Fruit fly (Drosophila melanogaster) whole organism, embryonic: Measurements from ENCODE around the gene CG33299.

Source experiments
- Atf6 ChIP-seq: fragments of 200-800 bp; sonication (Bioruptor generic); IDR thresholded peaks from 2 replicates; pipeline ENCODE4 v1.3.6; 2022; ENCODE audit warnings: missing biosample characterization, missing genetic modification characterization
- Bgb ChIP-seq: fragments of 200-800 bp; sonication (Bioruptor generic); IDR thresholded peaks from 2 replicates; pipeline ENCODE4 v1.3.6; 2022; ENCODE audit warnings: missing biosample characterization, missing genetic modification characterization; ENCODE audit not compliant: partially characterized antibody
- CG10462 ChIP-seq: fragments of 200-800 bp; sonication (Bioruptor generic); optimal IDR thresholded peaks from 2 replicates; lab custom pipeline; 2016; ENCODE audit warnings: missing biosample characterization, missing genetic modification characterization
- CG10543 ChIP-seq: fragments of 200-800 bp; sonication (Bioruptor generic); optimal IDR thresholded peaks from 3 replicates; lab custom pipeline; 2017; ENCODE audit warnings: missing biosample characterization, mild to moderate bottlenecking, missing genetic modification characterization, moderate library complexity
- CG10959 ChIP-seq: fragments of 200-800 bp; sonication (Bioruptor generic); IDR thresholded peaks from 2 replicates; pipeline ENCODE4 v1.3.6; 2022; ENCODE audit warnings: missing biosample characterization, missing genetic modification characterization
- CG10979 ChIP-seq: fragments of 200-800 bp; sonication (Bioruptor generic); optimal IDR thresholded peaks from 2 replicates; lab custom pipeline; 2018; ENCODE audit warnings: missing biosample characterization, mild to moderate bottlenecking, missing genetic modification characterization, moderate library complexity
- CG15479 ChIP-seq: fragments of 200-800 bp; sonication (Bioruptor generic); optimal IDR thresholded peaks from 3 replicates; lab custom pipeline; 2019; ENCODE audit warnings: missing biosample characterization, mild to moderate bottlenecking, missing genetic modification characterization, moderate library complexity
- CG1603 ChIP-seq: fragments of 200-800 bp; sonication (Bioruptor generic); optimal IDR thresholded peaks from 2 replicates; lab custom pipeline; 2019; ENCODE audit warnings: missing biosample characterization, mild to moderate bottlenecking, missing genetic modification characterization, moderate library complexity
- CG16779 ChIP-seq: fragments of 200-800 bp; sonication (Bioruptor generic); IDR thresholded peaks from 2 replicates; pipeline ENCODE4 v1.3.6; 2022; ENCODE audit warnings: missing biosample characterization, missing genetic modification characterization
- CG1792 ChIP-seq: fragments of 200-800 bp; sonication (Bioruptor generic); optimal IDR thresholded peaks from 2 replicates; lab custom pipeline; 2016; ENCODE audit warnings: missing biosample characterization, missing genetic modification characterization
- CG18011 ChIP-seq: fragments of 200-800 bp; sonication (Bioruptor generic); optimal IDR thresholded peaks from 2 replicates; lab custom pipeline; 2017; ENCODE audit warnings: missing biosample characterization, missing genetic modification characterization, mild to moderate bottlenecking, moderate library complexity, missing genotype
- CG2199 ChIP-seq: fragments of 200-800 bp; sonication (Bioruptor generic); IDR thresholded peaks from 3 replicates; pipeline ENCODE4 v1.3.6; 2022; ENCODE audit warnings: missing biosample characterization, missing genetic modification characterization
- CG34376 ChIP-seq: fragments of 200-800 bp; sonication (Bioruptor generic); optimal IDR thresholded peaks from 2 replicates; lab custom pipeline; 2018; ENCODE audit warnings: missing biosample characterization, mild to moderate bottlenecking, missing genetic modification characterization
- CG3847 ChIP-seq: fragments of 200-800 bp; sonication (Bioruptor generic); IDR thresholded peaks from 2 replicates; pipeline ENCODE4 v1.3.6; 2022; ENCODE audit warnings: missing biosample characterization, missing genetic modification characterization
- CG6272 ChIP-seq: fragments of 200-800 bp; sonication (Bioruptor generic); IDR thresholded peaks from 2 replicates; pipeline ENCODE4 v1.3.6; 2022; ENCODE audit warnings: missing biosample characterization, missing genetic modification characterization
- CG6683 ChIP-seq: fragments of 200-800 bp; sonication (Bioruptor generic); optimal IDR thresholded peaks from 2 replicates; lab custom pipeline; 2017; ENCODE audit warnings: missing biosample characterization, mild to moderate bottlenecking, missing genetic modification characterization, missing genetic modification reagents
- CG7839 ChIP-seq: fragments of 200-800 bp; sonication (Bioruptor generic); optimal IDR thresholded peaks from 3 replicates; lab custom pipeline; 2018; ENCODE audit warnings: missing biosample characterization, mild to moderate bottlenecking, missing genetic modification characterization, moderate library complexity
- CG8290 ChIP-seq, 3 experiments: fragments of 200-800 bp; sonication (Bioruptor generic); optimal IDR thresholded peaks; 2 replicates each; lab custom pipeline; 2016 to 2019; ENCODE audit warnings: missing biosample characterization in 3 of 3, missing genetic modification characterization in 3 of 3, mild to moderate bottlenecking in 2 of 3, moderate library complexity in 1 of 3
- CoRest ChIP-seq: fragments of 200-800 bp; sonication (Bioruptor generic); optimal IDR thresholded peaks from 3 replicates; lab custom pipeline; 2018; ENCODE audit warnings: missing biosample characterization, mild to moderate bottlenecking, missing genetic modification characterization, moderate library complexity
- Deaf1 ChIP-seq: fragments of 200-800 bp; optimal IDR thresholded peaks from 3 replicates; lab custom pipeline; 2019; ENCODE audit warnings: missing biosample characterization, mild to moderate bottlenecking, missing genetic modification characterization, moderate library complexity
- HmgZ ChIP-seq: fragments of 200-800 bp; sonication (Bioruptor generic); optimal IDR thresholded peaks from 2 replicates; lab custom pipeline; 2018; ENCODE audit warnings: missing biosample characterization, mild to moderate bottlenecking, missing genetic modification characterization
- Med ChIP-seq: fragments of 200-800 bp; sonication (Bioruptor generic); peaks from one replicate; lab custom pipeline; 2016; ENCODE audit warnings: missing biosample characterization, missing genetic modification characterization, mild to moderate bottlenecking, inconsistent platforms, moderate library complexity
- NC2β ChIP-seq: fragments of 200-800 bp; sonication (Bioruptor generic); optimal IDR thresholded peaks from 2 replicates; lab custom pipeline; 2016; ENCODE audit warnings: missing biosample characterization, missing genetic modification characterization
- Neu2 ChIP-seq: fragments of 200-800 bp; sonication (Bioruptor generic); optimal IDR thresholded peaks from 3 replicates; lab custom pipeline; 2016; ENCODE audit warnings: missing biosample characterization, missing genetic modification characterization, borderline replicate concordance
- Oli ChIP-seq: fragments of 200-800 bp; sonication (Bioruptor generic); optimal IDR thresholded peaks from 2 replicates; lab custom pipeline; 2018; ENCODE audit warnings: missing biosample characterization, mild to moderate bottlenecking, missing genetic modification characterization, moderate library complexity
- Poxn ChIP-seq: fragments of 200-800 bp; sonication (Bioruptor generic); IDR thresholded peaks from 2 replicates; pipeline ENCODE4 v1.3.6; 2022; ENCODE audit warnings: missing biosample characterization, missing genetic modification characterization
- Rx ChIP-seq: fragments of 200-800 bp; sonication (Bioruptor generic); IDR thresholded peaks from 2 replicates; pipeline ENCODE4 v1.3.6; 2022; ENCODE audit warnings: missing biosample characterization, missing genetic modification characterization
- Scr ChIP-seq: fragments of 200-800 bp; sonication (Bioruptor generic); IDR thresholded peaks from 2 replicates; pipeline ENCODE4 v1.3.6; 2022; ENCODE audit warnings: missing biosample characterization, missing genetic modification characterization; ENCODE audit not compliant: partially characterized antibody
- Sox102F ChIP-seq: fragments of 200-800 bp; sonication (Bioruptor generic); optimal IDR thresholded peaks from 2 replicates; lab custom pipeline; 2018; ENCODE audit warnings: missing biosample characterization, mild to moderate bottlenecking, missing genetic modification characterization, moderate library complexity
- abd-A ChIP-seq: fragments of 200-800 bp; sonication (Bioruptor generic); optimal IDR thresholded peaks from 3 replicates; lab custom pipeline; 2019; ENCODE audit warnings: missing biosample characterization, mild to moderate bottlenecking, missing genetic modification characterization, moderate library complexity
- az2 ChIP-seq: fragments of 200-800 bp; sonication (Bioruptor generic); optimal IDR thresholded peaks from 3 replicates; lab custom pipeline; 2016; ENCODE audit warnings: missing biosample characterization, missing genetic modification characterization
- ci ChIP-seq: fragments of 200-800 bp; sonication (Bioruptor generic); IDR thresholded peaks from 3 replicates; pipeline ENCODE4 v1.3.6; 2022; ENCODE audit warnings: missing biosample characterization, missing genetic modification characterization
- cwo ChIP-seq: fragments of 200-800 bp; sonication (Bioruptor generic); optimal IDR thresholded peaks from 3 replicates; lab custom pipeline; 2017; ENCODE audit warnings: missing biosample characterization, missing genetic modification characterization, mild to moderate bottlenecking, moderate library complexity, missing genetic modification reagents
- eve ChIP-seq, 2 experiments: fragments of >200 bp; optimal IDR thresholded peaks; 2 replicates each; lab custom pipeline; 2017; ENCODE audit warnings: missing biosample characterization in 2 of 2, missing genetic modification characterization in 2 of 2
- exex ChIP-seq: fragments of 200-800 bp; sonication (Bioruptor generic); optimal IDR thresholded peaks from 4 replicates; lab custom pipeline; 2018; ENCODE audit warnings: missing biosample characterization, mild to moderate bottlenecking, missing genetic modification characterization, moderate library complexity
- grn ChIP-seq: fragments of 200-800 bp; sonication (Bioruptor generic); optimal IDR thresholded peaks from 3 replicates; lab custom pipeline; 2017; ENCODE audit warnings: missing biosample characterization, missing genetic modification characterization
- mirr ChIP-seq: fragments of 200-800 bp; sonication (Bioruptor generic); optimal IDR thresholded peaks from 3 replicates; lab custom pipeline; 2018; ENCODE audit warnings: missing biosample characterization, mild to moderate bottlenecking, missing genetic modification characterization
- nau ChIP-seq: fragments of 200-800 bp; sonication (Bioruptor generic); optimal IDR thresholded peaks from 3 replicates; lab custom pipeline; 2017; ENCODE audit warnings: missing biosample characterization, mild to moderate bottlenecking, missing genetic modification characterization, missing genetic modification reagents
- ro ChIP-seq: fragments of 200-800 bp; sonication (Bioruptor generic); IDR thresholded peaks from 2 replicates; pipeline ENCODE4 v1.3.6; 2022; ENCODE audit warnings: missing biosample characterization, missing genetic modification characterization
- salm ChIP-seq: fragments of 200-800 bp; sonication (Bioruptor generic); optimal IDR thresholded peaks from 2 replicates; lab custom pipeline; 2018; ENCODE audit warnings: missing biosample characterization, mild to moderate bottlenecking, missing genetic modification characterization
- sens ChIP-seq: fragments of 200-800 bp; sonication (Bioruptor generic); peaks from one replicate; lab custom pipeline; 2016; ENCODE audit warnings: missing biosample characterization, missing genetic modification characterization
- sug ChIP-seq: fragments of 200-800 bp; optimal IDR thresholded peaks from 2 replicates; lab custom pipeline; 2019; ENCODE audit warnings: missing biosample characterization, mild to moderate bottlenecking, missing genetic modification characterization, moderate library complexity
- trem ChIP-seq: fragments of 200-800 bp; optimal IDR thresholded peaks from 3 replicates; lab custom pipeline; 2019; ENCODE audit warnings: missing biosample characterization, mild to moderate bottlenecking, missing genetic modification characterization, moderate library complexity
- twi ChIP-seq: fragments of 200-800 bp; optimal IDR thresholded peaks from 2 replicates; lab custom pipeline; 2019; ENCODE audit warnings: missing biosample characterization, mild to moderate bottlenecking, missing genetic modification characterization, moderate library complexity

CG33299 gene

DNA sequence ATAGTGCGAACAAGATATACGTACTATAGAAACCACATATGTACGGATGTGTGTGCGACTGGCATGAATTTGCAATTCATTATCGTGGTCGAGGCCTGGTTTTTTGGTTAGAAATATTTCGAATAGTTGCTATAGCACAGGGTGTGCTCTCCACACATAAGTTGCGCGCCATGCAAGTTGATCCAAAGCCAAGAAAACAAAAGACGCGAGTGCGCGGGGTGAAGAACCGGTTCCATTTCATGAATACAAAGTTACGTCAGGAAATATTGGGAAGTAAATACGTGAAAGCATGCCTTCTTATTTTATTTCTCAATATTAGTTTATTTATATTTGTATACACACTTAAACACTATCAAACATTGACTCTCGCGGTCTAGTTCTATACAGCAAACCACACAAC lies 42.5 kb upstream of the CG33299 start (continued):
- TF ChIP-seq Oli (tag; lab: Kevin White, UChicago), result no peak
- peak; percentile 3 for TF ChIP-seq salm (tag; lab: Kevin White, UChicago)
- TF ChIP-seq az2 (GFP tag; lab: Kevin White, UChicago), result peak; percentile 23
- TF ChIP-seq CG2199, result peak; percentile 75; the same call in 1 of the 3 replicates
- peak; percentile 33; the same call in 1 of the 2 replicates for TF ChIP-seq CG3847 (GFP tag; lab: Robert Waterston, UW)
- TF ChIP-seq trem (tag; lab: Kevin White, UChicago), result peak; percentile 41
- TF ChIP-seq CG18011 (GFP tag; lab: Kevin White, UChicago), result no peak
- no peak for TF ChIP-seq CG6272 (GFP tag; lab: Robert Waterston, UW)
- no peak for TF ChIP-seq CG8290 (GFP tag; optimal IDR thresholded peaks at IDR 0.05; lab: Kevin White, UChicago)
- TF ChIP-seq CG8290 (tag; optimal IDR thresholded peaks at IDR 0.05; lab: Kevin White, UChicago), result peak in 1 of 2 experiments; percentile 34
- TF ChIP-seq CG6683 (GFP tag; lab: Kevin White, UChicago), result no peak
- TF ChIP-seq HmgZ (tag; lab: Kevin White, UChicago), result peak; percentile 29

- TF ChIP-seq twi (tag; lab: Kevin White, UChicago) (no peak), ci (GFP tag; lab: Robert Waterston, UW) (peak; percentile 42; the same call in 1 of the 3 replicates), Med (GFP tag; lab: Kevin White, UChicago) (peak; percentile 60), sens (GFP tag; lab: Kevin White, UChicago) (peak; percentile 65), HmgZ (tag; lab: Kevin White, UChicago) (peak; percentile 6), Deaf1 (tag; lab: Kevin White, UChicago) (no peak), sug (tag; lab: Kevin White, UChicago) (peak; percentile 83), CG16779 (GFP tag; lab: Robert Waterston, UW) (no peak), CG10462 (GFP tag; lab: Kevin White, UChicago) (no peak), CG10959 (GFP tag; lab: Robert Waterston, UW) (no peak), grn (peak; percentile 58), exex (tag; lab: Kevin White, UChicago) (peak; percentile 76), Atf6 (GFP tag; lab: Robert Waterston, UW) (0 out of 2 replicates have a peak, but pooled peaks have one; percentile 10), mirr (GFP tag; lab: Kevin White, UChicago) (peak; percentile 77), CG1792 (GFP tag; lab: Kevin White, UChicago) (no peak), CG10543 (GFP tag; lab: Kevin White, UChicago) (peak; percentile 57), CG2199 (0 out of 3 replicates have a peak, but pooled peaks have one; percentile 51), CG34376 (GFP tag; lab: Kevin White, UChicago) (peak; percentile 57), CG1603 (tag; lab: Kevin White, UChicago) (peak; percentile 3), CG15479 (no peak)
Observed at dm6 chr2L:9614674-9615258, 41.6 kb upstream of the CG33299 start.

dm6 chr2L:9615561-9615960 lies 40.8 kb upstream of the CG33299 start:
- TF ChIP-seq Neu2 (GFP tag; lab: Kevin White, UChicago) (no peak), CG7839 (no peak), Scr (no peak), Med (GFP tag; lab: Kevin White, UChicago) (peak; percentile 65), Bgb (peak; percentile 6; the same call in 1 of the 2 replicates)

DNA sequence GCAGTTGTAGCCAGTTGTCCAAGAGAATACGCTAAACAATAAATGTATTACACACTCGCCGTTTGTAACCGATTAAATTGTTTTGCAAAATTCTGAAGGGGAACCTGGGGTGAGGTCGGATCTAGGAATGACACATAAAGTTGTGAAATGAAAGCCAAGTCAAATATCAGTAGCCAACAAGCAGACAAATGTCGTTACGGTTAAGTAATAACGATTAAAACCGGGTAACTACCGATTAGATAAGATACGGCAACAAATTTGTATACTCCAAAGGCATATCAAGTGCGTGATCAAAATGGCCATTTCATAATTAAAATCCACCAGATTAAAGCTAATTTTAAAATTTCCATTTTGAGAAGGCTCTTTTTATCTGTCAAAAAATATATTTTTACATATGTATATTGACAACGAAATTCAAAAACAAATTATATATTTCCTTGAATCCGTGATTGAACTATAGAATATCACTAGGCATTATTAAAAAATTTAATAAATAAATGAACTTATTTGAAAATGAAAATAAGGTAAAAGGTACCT lies 40.3 kb upstream of the CG33299 start, which contains the start of gene GlcAT-S:
Gene GlcAT-S, plus strand, starts transcription at position 487 of the 537 bp plus-strand sequence.
- TF ChIP-seq CG10979 (tag; lab: Kevin White, UChicago) (no peak), cwo (GFP tag; lab: Kevin White, UChicago) (no peak), nau (no peak), NC2β (GFP tag; lab: Kevin White, UChicago) (no peak), eve (GFP tag; optimal IDR thresholded peaks at IDR 0.05; lab: Kevin White, UChicago) (peak in 1 of 2 experiments; percentile 57), exex (tag; lab: Kevin White, UChicago) (peak; percentile 95), ro (GFP tag; lab: Robert Waterston, UW) (no peak), grn (peak; percentile 70), Poxn (GFP tag; lab: Robert Waterston, UW) (no peak), CoRest (tag; lab: Kevin White, UChicago) (no peak), abd-A (no peak), Rx (no peak), Sox102F (GFP tag; lab: Kevin White, UChicago) (no peak)
